Worm (Caenorhabditis elegans) whole organism, L4 larva: ENCODE measurements around the gene F19B2.6.

Experiments used
- mdl-1 ChIP-seq, 2 experiments: fragments of 150-350 bp in 1 of 2; sonication (generic microtip) in 1 of 2; optimal IDR thresholded peaks; 2 replicates each; lab custom pipeline; 2014 to 2017; ENCODE audit warnings: missing biosample characterization in 2 of 2, missing genetic modification characterization in 2 of 2
- nhr-11 ChIP-seq: fragments of 150-350 bp; optimal IDR thresholded peaks from 2 replicates; lab custom pipeline; 2014; ENCODE audit warnings: missing biosample characterization, missing genetic modification characterization

DNA sequence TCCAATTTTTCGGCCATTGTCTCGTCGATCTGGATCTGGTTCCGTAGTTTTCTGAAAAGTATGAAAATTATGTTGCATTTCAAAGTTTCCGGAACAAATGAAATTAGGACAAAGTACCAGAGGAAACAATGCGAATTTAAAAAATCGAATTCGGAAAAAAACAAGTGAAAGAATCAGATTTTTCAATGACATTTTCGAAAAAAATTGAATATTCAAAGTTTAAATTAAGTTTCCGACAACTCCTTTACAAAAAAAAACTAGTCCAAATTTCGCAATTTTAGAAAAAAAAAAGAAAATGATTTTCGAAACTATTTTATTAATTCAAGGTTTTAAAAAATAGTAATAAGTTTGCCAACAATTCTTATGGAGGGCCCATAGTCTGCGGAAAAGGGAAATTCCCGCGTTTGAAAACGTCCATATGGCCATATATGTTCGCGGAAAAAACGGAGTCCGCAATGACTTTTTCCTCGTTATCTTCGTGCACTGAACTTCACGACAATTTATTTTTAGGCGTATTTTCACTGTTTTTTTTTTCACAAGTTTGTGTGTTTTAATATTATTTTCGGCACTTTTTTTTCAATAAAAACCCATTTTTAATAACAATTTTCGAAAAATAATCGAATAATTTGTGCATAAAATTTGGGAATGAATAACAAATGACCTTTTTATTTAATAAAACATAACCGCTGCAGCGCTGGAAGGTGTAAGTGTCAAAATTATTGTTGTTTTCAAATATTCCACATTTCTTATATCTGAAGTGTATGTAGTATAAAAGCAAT is 34.0 kb downstream of the F19B2.6 start, which contains the start of the genes fbxa-115 and Y113G7B.27:
- TF ChIP-seq nhr-11 (tag; lab: Kevin White, UChicago) (no peak), mdl-1 (tag; optimal IDR thresholded peaks at IDR 0.05; lab: Kevin White, UChicago) (no peak)
